Fruit fly (Drosophila melanogaster) whole organism, embryonic: ENCODE measurements around the gene CG5793.

Experiments
- Adf1 ChIP-seq: fragments of 200-800 bp; sonication (Bioruptor generic); IDR thresholded peaks from 2 replicates; pipeline ENCODE4 v1.3.6; 2022; ENCODE audit warnings: missing biosample characterization, missing genetic modification characterization
- B-H1 ChIP-seq: fragments of 200-800 bp; sonication (Bioruptor generic); IDR thresholded peaks from 3 replicates; pipeline ENCODE4 v1.3.6; 2022; ENCODE audit warnings: missing biosample characterization, missing genetic modification characterization
- Bgb ChIP-seq: fragments of 200-800 bp; sonication (Bioruptor generic); IDR thresholded peaks from 2 replicates; pipeline ENCODE4 v1.3.6; 2022; ENCODE audit warnings: missing biosample characterization, missing genetic modification characterization; ENCODE audit not compliant: partially characterized antibody
- C15 ChIP-seq: fragments of 200-800 bp; sonication (Bioruptor generic); IDR thresholded peaks from 3 replicates; pipeline ENCODE4 v1.3.6; 2022; ENCODE audit warnings: missing biosample characterization, missing genetic modification characterization
- CG11695 ChIP-seq: fragments of 200-800 bp; sonication (Bioruptor generic); IDR thresholded peaks from 3 replicates; pipeline ENCODE4 v1.3.6; 2022; ENCODE audit warnings: missing biosample characterization, missing genetic modification characterization
- CG13894 ChIP-seq: fragments of 200-800 bp; sonication (Bioruptor generic); optimal IDR thresholded peaks from 3 replicates; lab custom pipeline; 2018; ENCODE audit warnings: missing biosample characterization, mild to moderate bottlenecking, missing genetic modification characterization, moderate library complexity
- CG14667 ChIP-seq: fragments of 200-800 bp; sonication (Bioruptor generic); IDR thresholded peaks from 2 replicates; pipeline ENCODE4 v1.3.6; 2022; ENCODE audit warnings: missing biosample characterization, missing genetic modification characterization
- CG1602 ChIP-seq: fragments of 200-800 bp; sonication (Bioruptor generic); optimal IDR thresholded peaks from 3 replicates; lab custom pipeline; 2016; ENCODE audit warnings: missing biosample characterization, missing genetic modification characterization
- CG17385 ChIP-seq: fragments of 200-800 bp; sonication (Bioruptor generic); optimal IDR thresholded peaks from 3 replicates; lab custom pipeline; 2018; ENCODE audit warnings: missing biosample characterization, mild to moderate bottlenecking, missing genetic modification characterization
- CG18011 ChIP-seq: fragments of 200-800 bp; sonication (Bioruptor generic); optimal IDR thresholded peaks from 2 replicates; lab custom pipeline; 2017; ENCODE audit warnings: missing biosample characterization, missing genetic modification characterization, mild to moderate bottlenecking, moderate library complexity, missing genotype
- CG2678 ChIP-seq: fragments of 200-800 bp; sonication (Bioruptor generic); optimal IDR thresholded peaks from 3 replicates; lab custom pipeline; 2019; ENCODE audit warnings: missing biosample characterization, mild to moderate bottlenecking, missing genetic modification characterization, moderate library complexity
- CG3065 ChIP-seq: fragments of 200-800 bp; sonication (Bioruptor generic); optimal IDR thresholded peaks from 2 replicates; lab custom pipeline; 2016; ENCODE audit warnings: missing biosample characterization, missing genetic modification characterization
- CG31224 ChIP-seq: fragments of 200-800 bp; sonication (Bioruptor generic); IDR thresholded peaks from 2 replicates; pipeline ENCODE4 v1.3.6; 2022; ENCODE audit warnings: missing biosample characterization, missing genetic modification characterization
- CG32532 ChIP-seq: fragments of 200-800 bp; sonication (Bioruptor generic); IDR thresholded peaks from 2 replicates; pipeline ENCODE4 v1.3.6; 2022; ENCODE audit warnings: missing biosample characterization, missing genetic modification characterization
- CG33557 ChIP-seq: fragments of 200-800 bp; sonication (Bioruptor generic); optimal IDR thresholded peaks from 2 replicates; lab custom pipeline; 2019; ENCODE audit warnings: missing biosample characterization, mild to moderate bottlenecking, missing genetic modification characterization, moderate library complexity
- CG3407 ChIP-seq: fragments of 200-800 bp; sonication (Bioruptor generic); optimal IDR thresholded peaks from 2 replicates; lab custom pipeline; 2018; ENCODE audit warnings: missing biosample characterization, mild to moderate bottlenecking, missing genetic modification characterization
- CG4854 ChIP-seq: fragments of 200-800 bp; sonication (Bioruptor generic); optimal IDR thresholded peaks from 2 replicates; lab custom pipeline; 2016; ENCODE audit warnings: missing biosample characterization, missing genetic modification characterization, inconsistent platforms
- CG6689 ChIP-seq: fragments of 200-800 bp; sonication (Bioruptor generic); IDR thresholded peaks from 2 replicates; pipeline ENCODE4 v1.3.6; 2022; ENCODE audit warnings: missing biosample characterization, missing genetic modification characterization
- CG8359 ChIP-seq: fragments of 200-800 bp; sonication (Bioruptor generic); optimal IDR thresholded peaks from 2 replicates; lab custom pipeline; 2017; ENCODE audit warnings: missing biosample characterization, mild to moderate bottlenecking, missing genetic modification characterization, borderline replicate concordance
- CG9797 ChIP-seq: fragments of 200-800 bp; sonication (Bioruptor generic); optimal IDR thresholded peaks from 3 replicates; lab custom pipeline; 2018; ENCODE audit warnings: missing biosample characterization, mild to moderate bottlenecking, missing genetic modification characterization
- D ChIP-seq, 2 experiments: fragments of 200-800 bp in 1 of 2; fragments of >200 bp in 1 of 2; sonication (Bioruptor generic) in 1 of 2; optimal IDR thresholded peaks; 2 replicates in 1 of 2; 3 replicates in 1 of 2; lab custom pipeline; 2017; ENCODE audit warnings: mild to moderate bottlenecking in 1 of 2, missing biosample characterization in 1 of 2, missing genetic modification characterization in 1 of 2, missing genetic modification reagents in 1 of 2
- Drgx ChIP-seq: fragments of 200-800 bp; sonication (Bioruptor generic); IDR thresholded peaks from 2 replicates; pipeline ENCODE4 v1.3.6; 2022; ENCODE audit warnings: missing biosample characterization, missing genetic modification characterization
- Gsc ChIP-seq: fragments of 200-800 bp; sonication (Bioruptor generic); IDR thresholded peaks from 2 replicates; pipeline ENCODE4 v1.3.6; 2022; ENCODE audit warnings: missing biosample characterization, missing genetic modification characterization
- Hmx ChIP-seq: fragments of 200-800 bp; sonication (Bioruptor generic); optimal IDR thresholded peaks from 2 replicates; lab custom pipeline; 2016; ENCODE audit warnings: missing biosample characterization, missing genetic modification characterization
- Kr ChIP-seq: fragments of 200-800 bp; sonication (Bioruptor generic); optimal IDR thresholded peaks from 2 replicates; lab custom pipeline; 2017; ENCODE audit warnings: missing biosample characterization, mild to moderate bottlenecking, missing genetic modification characterization
- Optix ChIP-seq: fragments of 200-800 bp; sonication (Bioruptor generic); IDR thresholded peaks from 3 replicates; pipeline ENCODE4 v1.3.6; 2022; ENCODE audit warnings: missing biosample characterization, missing genetic modification characterization
- Ravus ChIP-seq: fragments of 200-800 bp; sonication (Bioruptor generic); IDR thresholded peaks from 2 replicates; pipeline ENCODE4 v1.3.6; 2022; ENCODE audit warnings: missing biosample characterization, missing genetic modification characterization
- bowl ChIP-seq: fragments of 200-800 bp; sonication (Bioruptor generic); IDR thresholded peaks from 2 replicates; pipeline ENCODE4 v1.3.6; 2022; ENCODE audit warnings: missing biosample characterization, missing genetic modification characterization
- chinmo ChIP-seq: fragments of 200-800 bp; sonication (Bioruptor generic); IDR thresholded peaks from 4 replicates; pipeline ENCODE4 v1.3.6; 2022; ENCODE audit warnings: missing biosample characterization, missing genetic modification characterization; ENCODE audit not compliant: partially characterized antibody
- corto ChIP-seq: fragments of 200-800 bp; sonication (Bioruptor generic); optimal IDR thresholded peaks from 2 replicates; lab custom pipeline; 2016; ENCODE audit warnings: missing biosample characterization, mild to moderate bottlenecking, missing genetic modification characterization, moderate library complexity
- crc ChIP-seq: fragments of 200-800 bp; sonication (Bioruptor generic); optimal IDR thresholded peaks from 2 replicates; lab custom pipeline; 2016; ENCODE audit warnings: missing biosample characterization, missing genetic modification characterization
- cwo ChIP-seq: fragments of 200-800 bp; sonication (Bioruptor generic); optimal IDR thresholded peaks from 3 replicates; lab custom pipeline; 2017; ENCODE audit warnings: missing biosample characterization, missing genetic modification characterization, mild to moderate bottlenecking, moderate library complexity, missing genetic modification reagents
- danr ChIP-seq: fragments of 200-800 bp; sonication (Bioruptor generic); IDR thresholded peaks from 2 replicates; pipeline ENCODE4 v1.3.6; 2022; ENCODE audit warnings: missing biosample characterization, missing genetic modification characterization
- disco-r ChIP-seq: fragments of 200-800 bp; sonication (Bioruptor generic); optimal IDR thresholded peaks from 2 replicates; lab custom pipeline; 2016; ENCODE audit warnings: missing biosample characterization, missing genetic modification characterization
- dpn ChIP-seq, 2 experiments: fragments of 200-800 bp; sonication (Bioruptor generic); optimal IDR thresholded peaks; 3 replicates each; lab custom pipeline; 2016; ENCODE audit warnings: missing biosample characterization in 2 of 2, missing genetic modification characterization in 2 of 2
- ems ChIP-seq: fragments of 200-800 bp; sonication (Bioruptor generic); optimal IDR thresholded peaks from 3 replicates; lab custom pipeline; 2016; ENCODE audit warnings: missing biosample characterization, missing genetic modification characterization
- fd3F ChIP-seq: fragments of 200-800 bp; sonication (Bioruptor generic); optimal IDR thresholded peaks from 2 replicates; lab custom pipeline; 2018; ENCODE audit warnings: missing biosample characterization, mild to moderate bottlenecking, missing genetic modification characterization, moderate library complexity
- gt ChIP-seq: fragments of 200-800 bp; sonication (Bioruptor generic); IDR thresholded peaks from 2 replicates; pipeline ENCODE4 v1.3.6; 2022; ENCODE audit warnings: missing biosample characterization, missing genetic modification characterization
- her ChIP-seq: fragments of 200-800 bp; sonication (Bioruptor generic); optimal IDR thresholded peaks from 2 replicates; lab custom pipeline; 2016; ENCODE audit warnings: missing biosample characterization, missing genetic modification characterization
- jumu ChIP-seq: fragments of 200-800 bp; sonication (Bioruptor generic); optimal IDR thresholded peaks from 3 replicates; lab custom pipeline; 2016; ENCODE audit warnings: missing biosample characterization, missing genetic modification characterization
- nau ChIP-seq: fragments of 200-800 bp; sonication (Bioruptor generic); optimal IDR thresholded peaks from 3 replicates; lab custom pipeline; 2017; ENCODE audit warnings: missing biosample characterization, mild to moderate bottlenecking, missing genetic modification characterization, missing genetic modification reagents
- nmo ChIP-seq: fragments of 200-800 bp; sonication (Bioruptor generic); optimal IDR thresholded peaks from 2 replicates; lab custom pipeline; 2018; ENCODE audit warnings: missing biosample characterization, mild to moderate bottlenecking, missing genetic modification characterization, moderate library complexity
- p53 ChIP-seq: fragments of 200-800 bp; sonication (Bioruptor generic); optimal IDR thresholded peaks from 2 replicates; lab custom pipeline; 2016; ENCODE audit warnings: missing biosample characterization, missing genetic modification characterization
- salm ChIP-seq: fragments of 200-800 bp; sonication (Bioruptor generic); optimal IDR thresholded peaks from 2 replicates; lab custom pipeline; 2018; ENCODE audit warnings: missing biosample characterization, mild to moderate bottlenecking, missing genetic modification characterization
- sens-2 ChIP-seq: fragments of 200-800 bp; sonication (Bioruptor generic); IDR thresholded peaks from 2 replicates; pipeline ENCODE4 v1.3.6; 2022; ENCODE audit warnings: missing biosample characterization, missing genetic modification characterization
- slbo ChIP-seq: fragments of 200-800 bp; sonication (Bioruptor generic); IDR thresholded peaks from 2 replicates; pipeline ENCODE4 v1.3.6; 2022; ENCODE audit warnings: missing biosample characterization, missing genetic modification characterization
- sqz ChIP-seq: fragments of 200-800 bp; sonication (Bioruptor generic); optimal IDR thresholded peaks from 3 replicates; lab custom pipeline; 2018; ENCODE audit warnings: missing biosample characterization, mild to moderate bottlenecking, missing genetic modification characterization
- stwl ChIP-seq: fragments of 200-800 bp; sonication (Bioruptor generic); optimal IDR thresholded peaks from 3 replicates; lab custom pipeline; 2018; ENCODE audit warnings: missing biosample characterization, mild to moderate bottlenecking, missing genetic modification characterization, moderate library complexity
- ttk ChIP-seq: fragments of 200-800 bp; sonication (Bioruptor generic); IDR thresholded peaks from 2 replicates; pipeline ENCODE4 v2.1.2; 2022; ENCODE audit warnings: missing biosample characterization, missing genetic modification characterization
- tup ChIP-seq: fragments of 200-800 bp; sonication (Bioruptor generic); optimal IDR thresholded peaks from 2 replicates; lab custom pipeline; 2016; ENCODE audit warnings: missing biosample characterization, mild to moderate bottlenecking, missing genetic modification characterization, moderate library complexity
- zen ChIP-seq: fragments of 200-800 bp; sonication (Bioruptor generic); optimal IDR thresholded peaks from 3 replicates; lab custom pipeline; 2018; ENCODE audit warnings: missing biosample characterization, mild to moderate bottlenecking, missing genetic modification characterization, moderate library complexity

Gene CG5793

DNA sequence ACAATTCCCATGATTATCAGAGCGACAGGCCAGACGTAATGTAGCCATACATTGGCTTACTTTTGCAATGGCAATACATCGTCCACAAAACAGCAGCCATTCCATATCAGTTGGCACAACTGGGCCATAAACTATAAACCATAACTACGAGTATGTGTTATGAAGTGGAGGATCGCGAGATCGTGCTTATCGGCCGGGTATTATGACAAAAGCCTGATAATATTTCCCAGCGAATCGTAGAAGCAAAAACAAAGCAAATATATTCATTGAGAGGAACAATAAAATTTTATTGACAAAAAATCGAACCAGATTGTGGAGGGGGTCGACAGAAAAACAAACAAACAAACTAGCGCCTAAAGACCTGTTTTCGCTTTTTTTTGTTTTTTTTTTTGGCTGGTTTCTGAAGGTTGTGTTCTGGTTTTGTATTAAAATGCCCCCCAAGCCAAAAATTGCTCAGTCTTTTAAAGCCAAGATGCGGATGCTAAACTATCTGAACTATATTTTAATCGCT is 36.0 kb downstream of the CG5793 start, which contains the start of gene CG5810 (continued):
- TF ChIP-seq jumu (GFP tag; lab: Kevin White, UChicago): no peak
- no peak for TF ChIP-seq Ravus (GFP tag; lab: Robert Waterston, UW)
- TF ChIP-seq disco-r (GFP tag; lab: Kevin White, UChicago): no peak
- TF ChIP-seq Kr (GFP tag; lab: Kevin White, UChicago): no peak
- peak; percentile 60 for TF ChIP-seq cwo (GFP tag; lab: Kevin White, UChicago)
- TF ChIP-seq chinmo (GFP tag; lab: Robert Waterston, UW): peak; percentile 96
- no peak for TF ChIP-seq CG3407 (GFP tag; lab: Kevin White, UChicago)
- no peak for TF ChIP-seq CG32532 (GFP tag; lab: Robert Waterston, UW)
- TF ChIP-seq D (optimal IDR thresholded peaks at IDR 0.05; lab: Kevin White, UChicago): no peak
- TF ChIP-seq D (GFP tag; optimal IDR thresholded peaks at IDR 0.05; lab: Kevin White, UChicago): no peak
- no peak for TF ChIP-seq zen (tag; lab: Kevin White, UChicago)
- no peak for TF ChIP-seq Drgx
- peak; percentile 66 for TF ChIP-seq salm (tag; lab: Kevin White, UChicago)
- no peak for TF ChIP-seq dpn (GFP tag; optimal IDR thresholded peaks at IDR 0.05; lab: Kevin White, UChicago)
- TF ChIP-seq CG6689 (GFP tag; lab: Robert Waterston, UW): no peak
- no peak for TF ChIP-seq C15 (GFP tag; lab: Robert Waterston, UW)
- TF ChIP-seq bowl (GFP tag; lab: Robert Waterston, UW): peak; percentile 21; the same call in 1 of the 2 replicates
- TF ChIP-seq CG9797 (GFP tag; lab: Kevin White, UChicago): no peak
- TF ChIP-seq CG17385 (GFP tag; lab: Kevin White, UChicago): peak; percentile 58
- no peak for TF ChIP-seq Bgb (GFP tag; lab: Robert Waterston, UW)
- TF ChIP-seq CG8359 (GFP tag; lab: Kevin White, UChicago): no peak
- TF ChIP-seq CG31224 (GFP tag; lab: Robert Waterston, UW): no peak
- TF ChIP-seq her (GFP tag; lab: Kevin White, UChicago): no peak
- no peak for TF ChIP-seq tup (GFP tag; lab: Kevin White, UChicago)
- TF ChIP-seq CG1602 (GFP tag; lab: Kevin White, UChicago): no peak
- no peak for TF ChIP-seq CG33557 (GFP tag; lab: Kevin White, UChicago)
- peak; percentile 22 for TF ChIP-seq fd3F (GFP tag; lab: Kevin White, UChicago)
- TF ChIP-seq sens-2: no peak
- TF ChIP-seq CG18011: peak; percentile 50
- TF ChIP-seq stwl: no peak
- no peak for TF ChIP-seq Optix (GFP tag; lab: Robert Waterston, UW)
- TF ChIP-seq Adf1 (GFP tag; lab: Robert Waterston, UW): peak; percentile 52; the same call in 1 of the 2 replicates
- peak; percentile 55 for TF ChIP-seq CG2678 (tag; lab: Kevin White, UChicago)
- TF ChIP-seq ems (GFP tag; lab: Kevin White, UChicago): no peak
- no peak for TF ChIP-seq nau
- TF ChIP-seq B-H1 (GFP tag; lab: Robert Waterston, UW): no peak
- TF ChIP-seq CG3065: no peak
- TF ChIP-seq corto: no peak
- TF ChIP-seq CG13894 (tag; lab: Kevin White, UChicago): peak; percentile 91
- TF ChIP-seq Hmx (GFP tag; lab: Kevin White, UChicago): no peak
- no peak for TF ChIP-seq crc (GFP tag; lab: Kevin White, UChicago)
- TF ChIP-seq sqz (GFP tag; lab: Kevin White, UChicago): peak; percentile 29
- TF ChIP-seq ttk (GFP tag; lab: Robert Waterston, UW): no peak
- TF ChIP-seq danr (GFP tag; lab: Robert Waterston, UW): no peak
- TF ChIP-seq gt (GFP tag; lab: Robert Waterston, UW): no peak
- TF ChIP-seq CG4854: no peak
- TF ChIP-seq CG11695: 0 out of 3 replicates have a peak, but pooled peaks have one; percentile 9
- TF ChIP-seq p53 (GFP tag; lab: Kevin White, UChicago): no peak
- no peak for TF ChIP-seq Gsc
- no peak for TF ChIP-seq slbo (GFP tag; lab: Robert Waterston, UW)
- TF ChIP-seq CG14667 (GFP tag; lab: Robert Waterston, UW): no peak
- TF ChIP-seq nmo (GFP tag; lab: Kevin White, UChicago): no peak
